Fruit fly (Drosophila melanogaster): ENCODE measurements around the gene CG3982.

CG3982 gene

DNA sequence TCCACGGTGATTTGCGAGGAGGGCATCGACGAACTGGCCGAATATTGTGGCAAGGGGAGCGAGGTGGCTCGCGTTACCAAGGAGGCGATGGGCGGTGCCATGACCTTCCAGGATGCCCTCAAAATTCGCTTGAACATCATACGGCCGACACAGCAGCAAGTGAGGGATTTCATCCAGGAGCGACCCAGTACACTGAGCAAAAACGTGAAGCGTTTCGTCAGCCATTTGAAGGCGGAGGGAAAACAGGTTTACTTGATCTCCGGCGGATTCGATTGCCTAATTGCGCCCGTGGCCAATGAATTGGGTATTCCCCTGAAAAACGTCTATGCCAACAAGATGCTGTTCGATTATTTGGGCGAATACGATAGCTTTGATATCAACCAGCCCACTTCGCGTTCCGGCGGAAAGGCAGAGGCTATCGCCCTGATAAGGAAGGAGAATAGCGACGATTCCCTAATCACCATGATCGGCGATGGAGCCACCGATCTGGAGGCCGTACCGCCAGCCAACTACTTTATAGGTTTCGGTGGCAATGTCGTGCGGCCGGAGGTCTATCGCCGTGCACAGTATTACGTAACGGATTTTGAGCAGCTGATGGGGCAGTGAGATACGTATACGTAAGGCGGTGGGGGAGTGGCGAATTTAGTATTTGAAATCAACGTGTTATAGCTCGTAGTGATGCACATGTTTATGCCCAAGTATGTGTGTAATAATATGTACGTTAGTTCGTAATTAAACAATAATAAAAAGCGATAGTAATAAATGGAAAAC, 6.8 kb upstream of the CG3982 start (continued):
- TF ChIP-seq z (GFP tag; IDR thresholded peaks at IDR 0.05) (0 out of 3 replicates have a peak, but pooled peaks have one; percentile 39), cas (GFP tag; IDR thresholded peaks at IDR 0.05) (no peak), fru (optimal IDR thresholded peaks at IDR 0.05) (no peak), en (GFP tag; optimal IDR thresholded peaks at IDR 0.05) (no peak), emc (GFP tag; optimal IDR thresholded peaks at IDR 0.05) (no peak), Nf-YB (GFP tag; optimal IDR thresholded peaks at IDR 0.05) (no peak), CG10565 (GFP tag; optimal IDR thresholded peaks at IDR 0.05) (no peak), gsb-n (tag; optimal IDR thresholded peaks at IDR 0.05) (no peak), CG16815 (GFP tag; optimal IDR thresholded peaks at IDR 0.05) (no peak), Six4 (GFP tag; optimal IDR thresholded peaks at IDR 0.05) (no peak), CG15479 (GFP tag; optimal IDR thresholded peaks at IDR 0.05) (no peak)

DNA sequence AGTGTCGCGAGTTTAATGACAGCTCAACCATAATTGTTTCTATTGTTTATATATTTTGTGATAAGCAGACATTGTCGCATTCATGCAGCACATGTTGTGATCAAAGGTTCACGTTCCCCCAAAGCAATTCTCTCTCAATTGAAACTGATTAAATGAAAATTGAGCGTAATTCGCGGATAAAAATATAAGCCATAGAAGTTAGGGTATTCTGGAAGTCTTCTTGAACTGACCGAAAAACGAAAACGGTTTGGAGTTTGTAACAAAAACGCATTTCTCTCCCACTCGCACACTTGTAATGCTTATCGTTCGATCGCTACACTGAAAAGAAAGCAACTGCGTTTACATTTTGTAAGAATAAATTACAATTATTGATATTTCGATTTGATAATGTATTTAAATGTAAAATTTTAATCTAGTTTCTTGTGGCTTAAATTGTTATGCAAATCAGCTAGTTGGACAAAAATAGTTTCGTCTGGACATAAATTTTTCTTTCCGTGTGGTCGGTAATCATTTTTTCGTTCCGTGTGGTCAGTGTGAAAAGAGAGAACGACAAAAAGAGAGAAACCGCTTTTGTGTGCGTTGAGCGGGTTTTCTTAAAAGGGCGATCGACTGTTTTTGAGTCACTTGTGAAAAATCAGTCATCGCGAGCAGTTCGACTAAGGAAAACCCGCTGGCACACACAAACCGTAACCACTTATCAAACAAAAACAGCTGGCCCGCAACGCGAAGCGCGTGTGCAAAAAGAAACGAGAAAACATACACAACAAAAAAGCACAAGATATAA, 5.6 kb upstream of the CG3982 start, which contains the start of gene aay:
Gene aay (plus strand): TSS at position 618 of the 784 bp plus-strand sequence.
- TF ChIP-seq Ravus (GFP tag; IDR thresholded peaks at IDR 0.05) (peak; percentile 96), ro (GFP tag; IDR thresholded peaks at IDR 0.05) (peak; percentile 96), Oli (tag; optimal IDR thresholded peaks at IDR 0.05) (peak; percentile 99), CG13296 (GFP tag; optimal IDR thresholded peaks at IDR 0.05) (peak; percentile 99), lilli (GFP tag; optimal IDR thresholded peaks at IDR 0.05) (peak; percentile 99), CG11504 (tag; optimal IDR thresholded peaks at IDR 0.05) (peak; percentile 98), HLHmδ (GFP tag; optimal IDR thresholded peaks at IDR 0.05) (no peak), eyg (GFP tag; optimal IDR thresholded peaks at IDR 0.05) (peak; percentile 98), gem (tag; optimal IDR thresholded peaks at IDR 0.05) (peak; percentile 100), so (GFP tag; IDR thresholded peaks at IDR 0.05) (peak; percentile 98), tna (GFP tag; IDR thresholded peaks at IDR 0.05; ENCODE audit: partially characterized antibody) (no peak), CG3065 (GFP tag; optimal IDR thresholded peaks at IDR 0.05) (peak; percentile 98), Hr78 (GFP tag; optimal IDR thresholded peaks at IDR 0.05) (peak in 1 of 2 experiments; percentile 96), shn (GFP tag; optimal IDR thresholded peaks at IDR 0.05) (peak; percentile 95), CG30431 (GFP tag; optimal IDR thresholded peaks at IDR 0.05) (peak; percentile 98), Hand (GFP tag; optimal IDR thresholded peaks at IDR 0.05) (peak; percentile 97), CG33213 (GFP tag; optimal IDR thresholded peaks at IDR 0.05) (peak; percentile 98), CG15514 (GFP tag; optimal IDR thresholded peaks at IDR 0.05) (peak; percentile 94), CG10321 (GFP tag; IDR thresholded peaks at IDR 0.05) (peak; percentile 86), Pdp1 (GFP tag; optimal IDR thresholded peaks at IDR 0.05) (peak; percentile 96 to 98), CG2875 (GFP tag; optimal IDR thresholded peaks at IDR 0.05) (peak; percentile 99), crc (GFP tag; optimal IDR thresholded peaks at IDR 0.05) (peak; percentile 94), ATbp (GFP tag; optimal IDR thresholded peaks at IDR 0.05) (peak; percentile 99), CG1832 (GFP tag; optimal IDR thresholded peaks at IDR 0.05) (no peak), CG14667 (GFP tag; IDR thresholded peaks at IDR 0.05) (peak; percentile 96), CG13287 (GFP tag; IDR thresholded peaks at IDR 0.05; ENCODE audit: partially characterized antibody) (peak; percentile 63), CG8290 (GFP tag; optimal IDR thresholded peaks at IDR 0.05) (peak; percentile 99), CG8290 (tag; optimal IDR thresholded peaks at IDR 0.05) (peak; percentile 90 to 93), Dfd (GFP tag; optimal IDR thresholded peaks at IDR 0.05) (peak in 1 of 2 experiments; percentile 86), jigr1 (GFP tag; IDR thresholded peaks at IDR 0.05) (peak; percentile 95), Abd-B (GFP tag; optimal IDR thresholded peaks at IDR 0.05) (peak; percentile 99), fd102C (GFP tag; optimal IDR thresholded peaks at IDR 0.05) (peak; percentile 98), sisA (GFP tag; IDR thresholded peaks at IDR 0.05) (peak; percentile 98), CoRest (tag; optimal IDR thresholded peaks at IDR 0.05) (peak; percentile 99), ranshi (GFP tag; IDR thresholded peaks at IDR 0.05) (peak; percentile 98), lmd (GFP tag; IDR thresholded peaks at IDR 0.05) (peak; percentile 98)

Measured in whole organism, embryonic.